Worm (Caenorhabditis elegans) whole organism, L1 larva: Measurements from ENCODE around the gene rmd-1.

Experiments used
- elt-3 ChIP-seq, 6 experiments: fragments of 150-350 bp in 1 of 6; sonication (generic microtip); optimal IDR thresholded peaks; 2 replicates each; lab custom pipeline; 2017 to 2018; ENCODE audit warnings: missing biosample characterization in 6 of 6, missing genetic modification characterization in 6 of 6, inconsistent platforms in 1 of 6
- mep-1 ChIP-seq: fragments of 150-350 bp; optimal IDR thresholded peaks from 2 replicates; lab custom pipeline; 2014; ENCODE audit warnings: missing biosample characterization, missing genetic modification characterization
- nhr-28 ChIP-seq: fragments of 150-350 bp; optimal IDR thresholded peaks from 2 replicates; lab custom pipeline; 2014; ENCODE audit warnings: missing biosample characterization, missing genetic modification characterization
- nhr-84 ChIP-seq: sonication (generic microtip); optimal IDR thresholded peaks from 2 replicates; lab custom pipeline; 2017; ENCODE audit warnings: missing biosample characterization, missing genetic modification characterization
- nhr-90 ChIP-seq: sonication (generic microtip); optimal IDR thresholded peaks from 2 replicates; lab custom pipeline; 2016; ENCODE audit warnings: mild to moderate bottlenecking, missing genetic modification characterization, missing compliant biosample characterization; ENCODE audit not compliant: poor library complexity
- pqm-1 ChIP-seq: sonication (generic microtip); optimal IDR thresholded peaks from 3 replicates; lab custom pipeline; 2017; ENCODE audit warnings: missing biosample characterization, missing genetic modification characterization
- snpc-4 ChIP-seq: fragments of 150-350 bp; optimal IDR thresholded peaks from 2 replicates; lab custom pipeline; 2014; ENCODE audit warnings: missing biosample characterization, missing genetic modification characterization
- unc-62 ChIP-seq: fragments of 150-350 bp; optimal IDR thresholded peaks from 2 replicates; lab custom pipeline; 2014; ENCODE audit warnings: missing biosample characterization, missing genetic modification reagents, missing genetic modification characterization
- zip-4 ChIP-seq: fragments of 200-800 bp; sonication (Bioruptor generic); optimal IDR thresholded peaks from 2 replicates; lab custom pipeline; 2018; ENCODE audit warnings: mild to moderate bottlenecking, missing genetic modification characterization, moderate library complexity, missing compliant biosample characterization

ce11 chrIII:9731313-9731912, 27.5 kb upstream of the rmd-1 start:
- TF ChIP-seq mep-1 (no peak), unc-62 (GFP tag; lab: Kevin White, UChicago) (no peak), elt-3 (tag; optimal IDR thresholded peaks at IDR 0.05; lab: Kevin White, UChicago) (no peak), nhr-90 (tag; lab: Kevin White, UChicago) (no peak), snpc-4 (tag; lab: Kevin White, UChicago) (no peak), zip-4 (GFP tag; lab: Kevin White, UChicago) (no peak), pqm-1 (tag; lab: Kevin White, UChicago) (no peak), nhr-84 (tag; lab: Kevin White, UChicago) (no peak), nhr-28 (tag; lab: Kevin White, UChicago) (no peak)
